Worm (Caenorhabditis elegans) whole organism, late embryonic: ENCODE data around the gene Y47D3B.12.

Experiments used
- C38D4.7 ChIP-seq: fragments of 200-800 bp; sonication (Bioruptor generic); optimal IDR thresholded peaks from 2 replicates; lab custom pipeline; 2018; ENCODE audit warnings: mild to moderate bottlenecking, missing genetic modification characterization, moderate library complexity, missing compliant biosample characterization
- K02D7.2 ChIP-seq: sonication (generic microtip); optimal IDR thresholded peaks from 2 replicates; lab custom pipeline; 2017; ENCODE audit warnings: mild to moderate bottlenecking, missing genetic modification characterization, missing compliant biosample characterization
- T23F11.4 ChIP-seq: fragments of 200-800 bp; sonication (Bioruptor generic); optimal IDR thresholded peaks from 2 replicates; lab custom pipeline; 2018; ENCODE audit warnings: mild to moderate bottlenecking, missing genetic modification characterization, missing compliant biosample characterization
- ama-1 ChIP-seq: fragments of 150-350 bp; optimal IDR thresholded peaks from 2 replicates; lab custom pipeline; 2014
- ceh-14 ChIP-seq: sonication (generic microtip); optimal IDR thresholded peaks from 2 replicates; lab custom pipeline; 2016; ENCODE audit warnings: missing genotype, missing genetic modification characterization, missing compliant biosample characterization
- ceh-18 ChIP-seq: sonication (generic microtip); optimal IDR thresholded peaks from 2 replicates; lab custom pipeline; 2016; ENCODE audit warnings: missing genetic modification characterization, missing compliant biosample characterization
- ceh-30 ChIP-seq: fragments of 150-350 bp; optimal IDR thresholded peaks from 2 replicates; lab custom pipeline; 2014; ENCODE audit warnings: missing biosample characterization, missing genetic modification characterization
- ceh-34 ChIP-seq: sonication (generic microtip); optimal IDR thresholded peaks from 2 replicates; lab custom pipeline; 2016; ENCODE audit warnings: mild to moderate bottlenecking, missing genetic modification characterization, missing compliant biosample characterization
- ceh-9 ChIP-seq: sonication (generic microtip); optimal IDR thresholded peaks from 2 replicates; lab custom pipeline; 2016; ENCODE audit warnings: mild to moderate bottlenecking, missing genetic modification characterization, inconsistent platforms, missing compliant biosample characterization
- elt-2 ChIP-seq: sonication (generic microtip); optimal IDR thresholded peaks from 2 replicates; lab custom pipeline; 2016; ENCODE audit warnings: missing genetic modification reagents, missing genetic modification characterization, missing compliant biosample characterization
- elt-4 ChIP-seq: sonication (generic microtip); optimal IDR thresholded peaks from 2 replicates; lab custom pipeline; 2016; ENCODE audit warnings: missing genetic modification characterization, missing compliant biosample characterization
- ets-4 ChIP-seq: sonication (generic microtip); optimal IDR thresholded peaks from 2 replicates; lab custom pipeline; 2016; ENCODE audit warnings: missing genetic modification characterization, missing compliant biosample characterization
- fax-1 ChIP-seq: sonication (generic microtip); optimal IDR thresholded peaks from 2 replicates; lab custom pipeline; 2016; ENCODE audit warnings: missing genotype, missing genetic modification characterization, missing compliant biosample characterization
- fkh-10 ChIP-seq: fragments of 150-350 bp; optimal IDR thresholded peaks from 2 replicates; lab custom pipeline; 2014; ENCODE audit warnings: missing biosample characterization, missing genetic modification reagents, missing genetic modification characterization
- fkh-6 ChIP-seq: sonication (generic microtip); optimal IDR thresholded peaks from 2 replicates; lab custom pipeline; 2016; ENCODE audit warnings: missing genetic modification characterization, missing compliant biosample characterization
- gmeb-2 ChIP-seq: sonication (generic microtip); optimal IDR thresholded peaks from 2 replicates; lab custom pipeline; 2016; ENCODE audit warnings: missing genetic modification characterization, inconsistent platforms, missing compliant biosample characterization
- hlh-13 ChIP-seq: fragments of 200-800 bp; sonication (Bioruptor generic); optimal IDR thresholded peaks from 2 replicates; lab custom pipeline; 2018; ENCODE audit warnings: mild to moderate bottlenecking, missing genetic modification characterization, missing compliant biosample characterization
- hlh-15 ChIP-seq: sonication (generic microtip); optimal IDR thresholded peaks from 2 replicates; lab custom pipeline; 2016; ENCODE audit warnings: missing genetic modification characterization, missing compliant biosample characterization
- hlh-8 ChIP-seq: sonication (generic microtip); optimal IDR thresholded peaks from 2 replicates; lab custom pipeline; 2016; ENCODE audit warnings: missing genotype, missing genetic modification characterization, missing compliant biosample characterization
- lim-6 ChIP-seq: sonication (generic microtip); optimal IDR thresholded peaks from 2 replicates; lab custom pipeline; 2016; ENCODE audit warnings: missing genetic modification characterization, missing compliant biosample characterization
- nhr-232 ChIP-seq: sonication (generic microtip); optimal IDR thresholded peaks from 2 replicates; lab custom pipeline; 2016; ENCODE audit warnings: missing genetic modification characterization, missing compliant biosample characterization
- odd-2 ChIP-seq: sonication (generic microtip); optimal IDR thresholded peaks from 2 replicates; lab custom pipeline; 2017; ENCODE audit warnings: antibody characterized with exemption, mild to moderate bottlenecking, missing genetic modification characterization, missing compliant biosample characterization
- pat-9 ChIP-seq: fragments of 200-800 bp; sonication (Bioruptor generic); optimal IDR thresholded peaks from 2 replicates; lab custom pipeline; 2018; ENCODE audit warnings: mild to moderate bottlenecking, missing genetic modification characterization, moderate library complexity, missing compliant biosample characterization
- pax-1 ChIP-seq: fragments of 150-350 bp; optimal IDR thresholded peaks from 2 replicates; lab custom pipeline; 2014; ENCODE audit warnings: missing biosample characterization, missing genetic modification characterization
- pqm-1 ChIP-seq: sonication (generic microtip); optimal IDR thresholded peaks from 2 replicates; lab custom pipeline; 2016; ENCODE audit warnings: missing genetic modification characterization, missing compliant biosample characterization
- rnt-1 ChIP-seq: sonication (generic microtip); optimal IDR thresholded peaks from 2 replicates; lab custom pipeline; 2016; ENCODE audit warnings: missing genetic modification characterization, missing compliant biosample characterization
- sox-2 ChIP-seq: fragments of 200-800 bp; sonication (Bioruptor generic); IDR thresholded peaks from 2 replicates; pipeline ENCODE4 v1.3.6; 2022; ENCODE audit warnings: missing genetic modification reagents, missing genetic modification characterization, missing compliant biosample characterization
- sox-4 ChIP-seq: sonication (generic microtip); optimal IDR thresholded peaks from 2 replicates; lab custom pipeline; 2017; ENCODE audit warnings: mild to moderate bottlenecking, missing genetic modification characterization, inconsistent platforms, missing compliant biosample characterization
- syd-9 ChIP-seq: sonication (generic microtip); optimal IDR thresholded peaks from 2 replicates; lab custom pipeline; 2016; ENCODE audit warnings: mild to moderate bottlenecking, missing genetic modification characterization, moderate library complexity, missing compliant biosample characterization
- ttx-3 ChIP-seq: sonication (generic microtip); optimal IDR thresholded peaks from 2 replicates; lab custom pipeline; 2016; ENCODE audit warnings: missing genetic modification reagents, missing genetic modification characterization, missing compliant biosample characterization
- unc-3 ChIP-seq, 2 experiments: fragments of 200-800 bp in 1 of 2; sonication (Bioruptor generic) in 1 of 2; sonication (generic microtip) in 1 of 2; conservative IDR thresholded peaks in 1 of 2; optimal IDR thresholded peaks in 1 of 2; 2 replicates each; pipeline versions ENCODE4 v1.3.6 to Lab custom; 2016 to 2022; ENCODE audit warnings: missing compliant biosample characterization in 2 of 2, missing genetic modification characterization in 2 of 2, missing genetic modification reagents in 1 of 2
- unc-42 ChIP-seq: sonication (generic microtip); optimal IDR thresholded peaks from 2 replicates; lab custom pipeline; 2016; ENCODE audit warnings: missing genotype, missing genetic modification characterization, missing compliant biosample characterization

The Y47D3B.12 gene

ce11 chrIII:11357418-11357817, 45.4 kb upstream of the Y47D3B.12 start:
- TF ChIP-seq sox-2 (no peak), elt-2 (peak; percentile 71)

- TF ChIP-seq unc-42 (peak; percentile 92), pax-1 (tag; lab: Kevin White, UChicago) (no peak)
Measured at ce11 chrIII:11358273-11358672, 44.5 kb upstream of the Y47D3B.12 start.

ce11 chrIII:11359422-11359821, 43.4 kb upstream of the Y47D3B.12 start:
- TF ChIP-seq unc-42 (peak; percentile 34), ceh-14 (tag; lab: Kevin White, UChicago) (peak; percentile 52), pat-9 (tag; lab: Kevin White, UChicago) (no peak)

DNA sequence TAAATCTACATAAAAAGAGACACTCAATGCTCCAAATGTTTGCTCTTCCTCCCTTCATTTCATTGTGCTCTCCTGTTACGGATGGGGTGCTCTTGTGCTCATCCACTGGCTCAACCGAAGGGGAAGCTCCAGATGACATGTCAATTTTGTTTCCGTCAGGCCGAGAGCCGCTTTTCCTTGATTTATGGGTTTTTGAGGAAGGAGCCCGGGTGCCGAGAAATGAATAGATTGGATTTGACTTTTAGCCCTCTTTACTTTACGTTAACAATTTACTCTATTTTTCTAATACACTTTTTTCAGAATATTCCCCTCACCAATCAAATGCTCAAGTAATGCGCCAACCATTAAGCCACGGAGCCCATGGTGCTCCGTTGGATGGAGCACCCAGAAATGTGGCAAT, 42.7 kb upstream of the Y47D3B.12 start, which contains the start of gene T28D6.4:
TSS of gene T28D6.4 (plus strand) at position 301 of the 400 bp plus-strand sequence.
- TF ChIP-seq ceh-9: no peak
- no peak for TF ChIP-seq ama-1 (lab: Kevin White, UChicago)
- no peak for TF ChIP-seq unc-3 (GFP tag; conservative IDR thresholded peaks at IDR 0.05; lab: Robert Waterston, UW)
- TF ChIP-seq unc-3 (tag; optimal IDR thresholded peaks at IDR 0.05; lab: Kevin White, UChicago): no peak
- no peak for TF ChIP-seq fax-1
- no peak for TF ChIP-seq syd-9 (tag; lab: Kevin White, UChicago)
- TF ChIP-seq ceh-14 (tag; lab: Kevin White, UChicago): no peak
- TF ChIP-seq nhr-232 (tag; lab: Kevin White, UChicago): no peak
- TF ChIP-seq pqm-1 (tag; lab: Kevin White, UChicago): no peak
- no peak for TF ChIP-seq ceh-18 (tag; lab: Kevin White, UChicago)
- no peak for TF ChIP-seq ets-4 (tag; lab: Kevin White, UChicago)
- no peak for TF ChIP-seq rnt-1 (tag; lab: Kevin White, UChicago)
- no peak for TF ChIP-seq ceh-30 (tag; lab: Kevin White, UChicago)
- TF ChIP-seq odd-2 (tag; lab: Kevin White, UChicago): no peak
- no peak for TF ChIP-seq pax-1 (tag; lab: Kevin White, UChicago)
- TF ChIP-seq sox-4 (tag; lab: Kevin White, UChicago): no peak
- TF ChIP-seq, all 69 proteins: peak for 0

ce11 chrIII:11361394-11361793, 41.4 kb upstream of the Y47D3B.12 start:
- TF ChIP-seq fkh-6 (tag; lab: Kevin White, UChicago): no peak
- no peak for TF ChIP-seq T23F11.4
- no peak for TF ChIP-seq fkh-10 (GFP tag; lab: Kevin White, UChicago)
- no peak for TF ChIP-seq ceh-18 (tag; lab: Kevin White, UChicago)
- no peak for TF ChIP-seq gmeb-2
- TF ChIP-seq sox-4 (tag; lab: Kevin White, UChicago): no peak
- no peak for TF ChIP-seq ceh-34 (tag; lab: Kevin White, UChicago)
- no peak for TF ChIP-seq hlh-13 (GFP tag; lab: Kevin White, UChicago)
- no peak for TF ChIP-seq unc-3 (GFP tag; conservative IDR thresholded peaks at IDR 0.05; lab: Robert Waterston, UW)
- TF ChIP-seq unc-3 (tag; optimal IDR thresholded peaks at IDR 0.05; lab: Kevin White, UChicago): no peak
- TF ChIP-seq ttx-3 (tag; lab: Kevin White, UChicago): no peak
- no peak for TF ChIP-seq C38D4.7

- TF ChIP-seq lim-6 (tag; lab: Kevin White, UChicago): no peak
Measured at ce11 chrIII:11362915-11363314, 39.9 kb upstream of the Y47D3B.12 start.

ce11 chrIII:11366467-11366866, 36.4 kb upstream of the Y47D3B.12 start, which contains the start of gene T28D6.3:
TSS of gene T28D6.3 (plus strand) at chrIII:11366767.
- TF ChIP-seq hlh-15 (tag; lab: Kevin White, UChicago): no peak
- TF ChIP-seq lim-6 (tag; lab: Kevin White, UChicago): no peak
- no peak for TF ChIP-seq hlh-8 (tag; lab: Kevin White, UChicago)
- no peak for TF ChIP-seq syd-9 (tag; lab: Kevin White, UChicago)
- TF ChIP-seq sox-2: no peak
- TF ChIP-seq elt-4 (tag; lab: Kevin White, UChicago): no peak
- TF ChIP-seq K02D7.2: no peak
